Fruit fly (Drosophila melanogaster): ENCODE data around the gene CG14711.

Gene CG14711

DNA sequence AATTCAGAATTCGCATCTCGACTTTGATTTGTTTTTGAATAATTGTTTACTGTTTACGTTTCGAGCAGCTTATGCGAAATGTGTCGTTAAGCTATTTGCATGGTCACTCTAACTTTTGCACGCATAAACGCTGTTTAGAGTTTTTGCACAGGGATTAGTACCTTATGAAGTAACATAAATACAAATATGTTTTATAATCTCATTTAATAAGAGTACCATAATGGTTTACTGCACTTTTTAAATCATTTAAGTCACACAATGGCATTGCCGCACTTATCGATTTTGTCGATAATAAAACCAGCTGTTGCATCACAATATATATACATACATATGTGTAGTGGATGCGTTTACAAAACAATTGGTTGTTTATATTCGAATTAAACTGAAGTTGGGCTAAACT is 3.4 kb downstream of the CG14711 start, which contains the start of the genes CG6813 and CG18764 (continued):
- TF ChIP-seq Pdp1 (GFP tag; optimal IDR thresholded peaks at IDR 0.05), result peak in 1 of 2 experiments; percentile 94
- TF ChIP-seq CG3281 (GFP tag; optimal IDR thresholded peaks at IDR 0.05), result no peak
- no peak for TF ChIP-seq CG16815 (GFP tag; optimal IDR thresholded peaks at IDR 0.05)
- TF ChIP-seq sc (optimal IDR thresholded peaks at IDR 0.05), result no peak
- TF ChIP-seq sc (GFP tag; optimal IDR thresholded peaks at IDR 0.05), result no peak
- no peak for TF ChIP-seq Fer2 (tag; optimal IDR thresholded peaks at IDR 0.05)
- TF ChIP-seq CG9932 (GFP tag; IDR thresholded peaks at IDR 0.05), result no peak
- no peak for TF ChIP-seq fd96Cb (tag; optimal IDR thresholded peaks at IDR 0.05)
- no peak for TF ChIP-seq CG10431 (GFP tag; optimal IDR thresholded peaks at IDR 0.05)
- TF ChIP-seq ato (GFP tag; IDR thresholded peaks at IDR 0.05; ENCODE audit: partially characterized antibody), result 0 out of 2 replicates have a peak, but pooled peaks have one; percentile 32
- no peak for TF ChIP-seq Hey (tag; optimal IDR thresholded peaks at IDR 0.05)
- peak; percentile 21 to 82 for TF ChIP-seq crp (GFP tag; optimal IDR thresholded peaks at IDR 0.05)
- TF ChIP-seq wor (GFP tag; IDR thresholded peaks at IDR 0.05), result no peak
- no peak for TF ChIP-seq CG15269 (tag; optimal IDR thresholded peaks at IDR 0.05)
- peak; percentile 0 for TF ChIP-seq CG30020 (tag; optimal IDR thresholded peaks at IDR 0.05)
- no peak for TF ChIP-seq CG15479 (GFP tag; optimal IDR thresholded peaks at IDR 0.05)
- TF ChIP-seq Xrp1 (GFP tag; IDR thresholded peaks at IDR 0.05), result no peak
- no peak for TF ChIP-seq ssp (GFP tag; IDR thresholded peaks at IDR 0.05)
- peak; percentile 10 for TF ChIP-seq CG9797 (GFP tag; optimal IDR thresholded peaks at IDR 0.05)
- no peak for TF ChIP-seq ap (GFP tag; IDR thresholded peaks at IDR 0.05)
- TF ChIP-seq CG14710 (tag; optimal IDR thresholded peaks at IDR 0.05), result peak; percentile 52
- peak; percentile 85 for TF ChIP-seq scrt (GFP tag; optimal IDR thresholded peaks at IDR 0.05)
- no peak for TF ChIP-seq B-H1 (GFP tag; IDR thresholded peaks at IDR 0.05)
- TF ChIP-seq Fer3 (tag; optimal IDR thresholded peaks at IDR 0.05), result no peak
- TF ChIP-seq btn (GFP tag; optimal IDR thresholded peaks at IDR 0.05), result no peak
- TF ChIP-seq CG10366 (GFP tag; IDR thresholded peaks at IDR 0.05), result no peak
- no peak for TF ChIP-seq Jarid2 (GFP tag; optimal IDR thresholded peaks at IDR 0.05)
- TF ChIP-seq ash1 (GFP tag; optimal IDR thresholded peaks at IDR 0.05), result no peak
- peak; percentile 72 for TF ChIP-seq Med (GFP tag)
- TF ChIP-seq Doc3 (GFP tag; IDR thresholded peaks at IDR 0.05; ENCODE audit: partially characterized antibody), result peak; percentile 26; the same call in 1 of the 3 replicates
- no peak for TF ChIP-seq CG2678 (tag; optimal IDR thresholded peaks at IDR 0.05)
- no peak for TF ChIP-seq croc (GFP tag; conservative IDR thresholded peaks at IDR 0.05)
- peak; percentile 72 for TF ChIP-seq MBD-R2 (GFP tag; IDR thresholded peaks at IDR 0.05)
- no peak for TF ChIP-seq vnd (GFP tag; IDR thresholded peaks at IDR 0.05; ENCODE audit: partially characterized antibody)
- TF ChIP-seq CG14667 (GFP tag; IDR thresholded peaks at IDR 0.05), result no peak
- no peak for TF ChIP-seq en (GFP tag; optimal IDR thresholded peaks at IDR 0.05)
- no peak for TF ChIP-seq Hsf (GFP tag; optimal IDR thresholded peaks at IDR 0.05)
- no peak for TF ChIP-seq sr (GFP tag; IDR thresholded peaks at IDR 0.05)
- no peak for TF ChIP-seq CG12219 (GFP tag; optimal IDR thresholded peaks at IDR 0.05)
- TF ChIP-seq dimm (GFP tag; IDR thresholded peaks at IDR 0.05), result no peak
- peak; percentile 23 for TF ChIP-seq YL-1 (GFP tag; optimal IDR thresholded peaks at IDR 0.05)
- TF ChIP-seq Dll (GFP tag; IDR thresholded peaks at IDR 0.05; ENCODE audit: partially characterized antibody), result peak; percentile 59; the same call in 1 of the 4 replicates
- no peak for TF ChIP-seq CG18011 (GFP tag; optimal IDR thresholded peaks at IDR 0.05)
- no peak for TF ChIP-seq tna (GFP tag; IDR thresholded peaks at IDR 0.05; ENCODE audit: partially characterized antibody)
- TF ChIP-seq mld (GFP tag; IDR thresholded peaks at IDR 0.05; ENCODE audit: partially characterized antibody), result no peak
- TF ChIP-seq CG7357 (GFP tag; IDR thresholded peaks at IDR 0.05), result no peak
- no peak for TF ChIP-seq sima (GFP tag; optimal IDR thresholded peaks at IDR 0.05)
- no peak for TF ChIP-seq sens-2 (GFP tag; IDR thresholded peaks at IDR 0.05)
- TF ChIP-seq CG6854 (GFP tag; optimal IDR thresholded peaks at IDR 0.05), result no peak
- TF ChIP-seq bab2 (GFP tag; optimal IDR thresholded peaks at IDR 0.05), result no peak
- TF ChIP-seq CG2116 (GFP tag; optimal IDR thresholded peaks at IDR 0.05), result peak; percentile 84

All from whole organism, embryonic.